Worm (Caenorhabditis elegans): ENCODE measurements around the gene Y43F8C.16.

DNA sequence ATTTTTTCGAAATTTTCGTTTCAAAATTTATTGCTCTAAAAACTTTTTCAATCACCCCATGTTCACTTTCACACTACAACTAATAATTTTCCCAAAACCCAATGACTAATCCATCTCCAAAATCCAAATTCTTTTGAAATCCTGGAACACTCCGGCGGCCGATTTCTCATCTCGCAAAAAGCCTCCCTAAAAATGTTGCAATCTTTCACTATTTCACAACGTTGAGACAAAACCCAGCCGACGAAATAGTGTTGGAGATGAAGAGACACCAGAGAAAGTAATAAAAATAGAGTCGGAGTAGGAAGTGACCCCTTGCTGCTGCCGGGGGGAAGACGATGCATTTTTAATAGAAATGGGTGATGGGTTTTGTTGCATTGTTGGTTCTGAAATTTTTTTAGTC, 9.3 kb upstream of the Y43F8C.16 start:
- TF ChIP-seq nhr-120 (GFP tag; IDR thresholded peaks at IDR 0.05) (no peak), B0035.1 (tag; optimal IDR thresholded peaks at IDR 0.05) (no peak), snpc-3.4 (tag; optimal IDR thresholded peaks at IDR 0.05) (no peak), dpl-1 (GFP tag; optimal IDR thresholded peaks at IDR 0.05) (no peak), F39B2.1 (GFP tag; IDR thresholded peaks at IDR 0.05) (no peak), snpc-4 (GFP tag; optimal IDR thresholded peaks at IDR 0.05) (no peak), snpc-4 (tag; optimal IDR thresholded peaks at IDR 0.05) (no peak), him-1 (tag; optimal IDR thresholded peaks at IDR 0.05) (no peak), mes-4 (tag; optimal IDR thresholded peaks at IDR 0.05) (no peak), hsf-1 (GFP tag; IDR thresholded peaks at IDR 0.05) (no peak), xnd-1 (tag; optimal IDR thresholded peaks at IDR 0.05) (no peak), rpc-1 (optimal IDR thresholded peaks at IDR 0.05) (no peak), rpc-1 (tag; optimal IDR thresholded peaks at IDR 0.05) (no peak), madf-10 (tag; optimal IDR thresholded peaks at IDR 0.05) (no peak), snpc-1.3 (tag; optimal IDR thresholded peaks at IDR 0.05; ENCODE audit: insufficient read depth) (no peak)
